Fruit fly (Drosophila melanogaster): ENCODE results near the gene CG17768.

DNA sequence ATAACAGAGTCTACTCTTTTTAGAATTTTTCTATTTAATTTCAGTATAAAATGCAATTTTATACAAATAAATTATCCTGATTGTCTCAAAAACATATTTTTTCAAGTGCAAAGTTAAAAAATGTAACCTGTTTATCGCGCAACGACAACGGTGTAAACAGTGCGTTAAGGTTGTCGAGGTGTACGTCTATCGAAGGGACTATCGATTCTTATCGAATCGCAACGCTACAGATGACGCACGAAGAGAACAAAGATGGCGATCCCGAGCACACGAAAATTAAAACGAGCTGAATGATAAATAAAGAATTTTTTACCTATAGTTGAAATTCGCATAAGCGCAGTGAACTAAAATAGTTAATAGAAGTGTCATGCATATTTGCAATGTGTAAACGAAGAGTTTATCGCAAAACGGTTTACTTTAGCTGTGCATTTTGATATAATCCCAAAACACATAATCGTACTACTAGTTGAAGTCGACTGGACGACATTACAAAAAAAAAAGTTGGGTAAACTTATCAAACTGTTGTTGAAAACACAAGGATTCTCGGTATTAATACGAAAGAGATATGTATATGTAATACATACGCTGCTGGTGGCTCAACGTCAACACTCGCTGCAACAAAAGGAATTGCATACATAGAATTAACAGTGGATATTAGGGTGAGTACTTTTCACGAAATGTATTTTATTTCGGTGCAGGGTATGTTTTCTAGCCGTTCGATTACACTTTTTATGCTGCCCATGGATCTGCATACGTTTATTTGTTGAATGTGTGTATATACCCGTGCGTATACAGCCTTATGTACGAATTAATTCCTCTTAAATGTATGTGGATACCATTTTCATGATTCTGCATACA, 16.9 kb downstream of the CG17768 start, which contains the start of gene da:
- no peak for TF ChIP-seq psq (optimal IDR thresholded peaks at IDR 0.05)
- TF ChIP-seq CG8478 (optimal IDR thresholded peaks at IDR 0.05), result no peak
- TF ChIP-seq Dll (optimal IDR thresholded peaks at IDR 0.05), result no peak
- no peak for TF ChIP-seq usp (GFP tag; optimal IDR thresholded peaks at IDR 0.05)

Data from whole organism.